Fruit fly (Drosophila melanogaster): ENCODE results near the gene Dref.
A peak's percentile ranks its signal among the peaks of the same experiment; 100 is the strongest.

Dref gene

dm6 chr2L:9918020-9918959 is 48.7 kb downstream of the Dref start, which contains the start of the genes CG5885 and CG4598 (continued):
- TF ChIP-seq run (tag; optimal IDR thresholded peaks at IDR 0.05) (peak; percentile 17), btn (GFP tag; optimal IDR thresholded peaks at IDR 0.05) (no peak), CG10209 (GFP tag; optimal IDR thresholded peaks at IDR 0.05) (peak; percentile 66), CG12071 (GFP tag; optimal IDR thresholded peaks at IDR 0.05) (no peak), ac (GFP tag; optimal IDR thresholded peaks at IDR 0.05) (no peak), HHEX (GFP tag; optimal IDR thresholded peaks at IDR 0.05) (peak; percentile 38), CG8089 (GFP tag; optimal IDR thresholded peaks at IDR 0.05) (no peak), CG11456 (GFP tag; IDR thresholded peaks at IDR 0.05) (peak; percentile 63), CrebB (tag; optimal IDR thresholded peaks at IDR 0.05) (peak; percentile 59), CG32767 (GFP tag; IDR thresholded peaks at IDR 0.05) (peak; percentile 34; the same call in 1 of the 2 replicates), CG11695 (GFP tag; IDR thresholded peaks at IDR 0.05) (peak; percentile 66; the same call in 2 of the 3 replicates), CG6813 (GFP tag; optimal IDR thresholded peaks at IDR 0.05) (peak; percentile 23), Deaf1 (tag; optimal IDR thresholded peaks at IDR 0.05) (peak; percentile 89), CG2889 (GFP tag; IDR thresholded peaks at IDR 0.05) (0 out of 3 replicates have a peak, but pooled peaks have one; percentile 28), CG2875 (GFP tag; optimal IDR thresholded peaks at IDR 0.05) (no peak), vnd (GFP tag; IDR thresholded peaks at IDR 0.05; ENCODE audit: partially characterized antibody) (peak; percentile 72), tx (GFP tag; optimal IDR thresholded peaks at IDR 0.05) (peak; percentile 46), Elba2 (GFP tag; optimal IDR thresholded peaks at IDR 0.05) (no peak), CHES-1-like (GFP tag; optimal IDR thresholded peaks at IDR 0.05) (no peak), Scr (GFP tag; IDR thresholded peaks at IDR 0.05; ENCODE audit: partially characterized antibody) (peak; percentile 75), otp (GFP tag; IDR thresholded peaks at IDR 0.05) (peak; percentile 42; the same call in 2 of the 3 replicates), Poxn (GFP tag; IDR thresholded peaks at IDR 0.05) (no peak), CG8924 (tag; optimal IDR thresholded peaks at IDR 0.05) (peak; percentile 71), Aef1 (GFP tag; IDR thresholded peaks at IDR 0.05) (peak; percentile 43; the same call in 2 of the 3 replicates), peb (GFP tag; IDR thresholded peaks at IDR 0.05) (no peak), CG17361 (GFP tag; IDR thresholded peaks at IDR 0.05) (peak; percentile 77), CG43689 (GFP tag; IDR thresholded peaks at IDR 0.05) (0 out of 2 replicates have a peak, but pooled peaks have one; percentile 10), CG11247 (GFP tag; IDR thresholded peaks at IDR 0.05) (no peak; the same call in 1 of the 2 replicates), hkb (optimal IDR thresholded peaks at IDR 0.05) (no peak), hkb (GFP tag; IDR thresholded peaks at IDR 0.05) (peak; percentile 84), her (GFP tag; optimal IDR thresholded peaks at IDR 0.05) (no peak), CG10321 (GFP tag; IDR thresholded peaks at IDR 0.05) (no peak), Bgb (GFP tag; IDR thresholded peaks at IDR 0.05; ENCODE audit: partially characterized antibody) (peak; percentile 76), wdn (GFP tag; IDR thresholded peaks at IDR 0.05) (no peak), CG6254 (GFP tag; optimal IDR thresholded peaks at IDR 0.05) (no peak), org-1 (GFP tag; optimal IDR thresholded peaks at IDR 0.05) (no peak), CG8944 (GFP tag; optimal IDR thresholded peaks at IDR 0.05) (peak; percentile 9), da (GFP tag; optimal IDR thresholded peaks at IDR 0.05) (no peak), twi (tag; optimal IDR thresholded peaks at IDR 0.05) (peak; percentile 35), Mes4 (GFP tag; optimal IDR thresholded peaks at IDR 0.05) (no peak), CG1792 (GFP tag; optimal IDR thresholded peaks at IDR 0.05) (no peak), CG12299 (tag; optimal IDR thresholded peaks at IDR 0.05) (peak; percentile 2), Opbp (GFP tag; IDR thresholded peaks at IDR 0.05; ENCODE audit: partially characterized antibody) (peak; percentile 89), CG30020 (tag; optimal IDR thresholded peaks at IDR 0.05) (peak; percentile 54), Atf3 (GFP tag; optimal IDR thresholded peaks at IDR 0.05) (peak; percentile 27), CG13123 (GFP tag; optimal IDR thresholded peaks at IDR 0.05) (peak; percentile 26), sim (GFP tag; IDR thresholded peaks at IDR 0.05) (no peak; the same call in 1 of the 2 replicates), CG42726 (GFP tag; IDR thresholded peaks at IDR 0.05; ENCODE audit: partially characterized antibody) (peak; percentile 76), CG8478 (optimal IDR thresholded peaks at IDR 0.05) (no peak)

Data from whole organism, embryonic.